Worm (Caenorhabditis elegans): ENCODE data around the gene srt-17.

The srt-17 gene

DNA sequence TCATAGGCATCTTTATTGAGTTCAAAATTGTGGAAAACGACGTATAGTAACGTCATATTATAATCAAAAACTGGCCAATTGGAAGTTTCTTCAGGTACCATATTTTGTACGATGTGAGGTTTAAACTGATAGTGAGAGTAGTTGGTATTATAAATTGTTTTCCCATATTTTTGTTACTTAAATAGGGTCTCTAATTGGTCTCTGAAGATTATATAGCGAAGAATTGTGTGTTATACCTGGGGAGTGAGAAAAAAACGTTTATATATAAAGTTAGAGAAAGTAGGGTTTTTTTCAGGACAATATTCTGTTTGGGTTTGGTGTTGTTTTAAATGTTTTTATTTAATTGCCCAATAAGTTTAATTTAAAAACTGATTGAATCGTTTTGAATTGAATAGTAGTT lies at the start of gene srt-17:
srt-17 (minus strand) TSS at position 101 of the 400 bp plus-strand sequence.
- TF ChIP-seq ets-7 (tag; optimal IDR thresholded peaks at IDR 0.05) (no peak), aly-1 (tag; optimal IDR thresholded peaks at IDR 0.05) (no peak), flt-1 (GFP tag; IDR thresholded peaks at IDR 0.05) (no peak), F13C5.2 (tag; optimal IDR thresholded peaks at IDR 0.05) (no peak), pes-1 (GFP tag; IDR thresholded peaks at IDR 0.05) (no peak), sea-1 (GFP tag; conservative IDR thresholded peaks at IDR 0.05) (no peak), tbx-11 (GFP tag; IDR thresholded peaks at IDR 0.05) (no peak), hmg-4 (GFP tag; optimal IDR thresholded peaks at IDR 0.05) (no peak), ama-1 (optimal IDR thresholded peaks at IDR 0.05) (no peak), tbx-37 (GFP tag; conservative IDR thresholded peaks at IDR 0.05) (no peak), ceh-36 (tag; optimal IDR thresholded peaks at IDR 0.05) (no peak), hmbx-1 (tag; optimal IDR thresholded peaks at IDR 0.05) (no peak), scrt-1 (GFP tag; IDR thresholded peaks at IDR 0.05) (no peak), tra-4 (tag; optimal IDR thresholded peaks at IDR 0.05) (no peak), B0310.2 (tag; optimal IDR thresholded peaks at IDR 0.05) (no peak)

- TF ChIP-seq tra-4 (tag; optimal IDR thresholded peaks at IDR 0.05) (no peak), B0310.2 (tag; optimal IDR thresholded peaks at IDR 0.05) (no peak), hmbx-1 (tag; optimal IDR thresholded peaks at IDR 0.05) (no peak), hnd-1 (tag; optimal IDR thresholded peaks at IDR 0.05) (no peak), ama-1 (optimal IDR thresholded peaks at IDR 0.05) (no peak), ceh-36 (tag; optimal IDR thresholded peaks at IDR 0.05) (no peak), pes-1 (GFP tag; IDR thresholded peaks at IDR 0.05) (no peak), flt-1 (GFP tag; IDR thresholded peaks at IDR 0.05) (no peak), sea-1 (GFP tag; conservative IDR thresholded peaks at IDR 0.05) (no peak), ceh-13 (GFP tag; optimal IDR thresholded peaks at IDR 0.05) (no peak), hmg-4 (GFP tag; optimal IDR thresholded peaks at IDR 0.05) (no peak), ets-7 (tag; optimal IDR thresholded peaks at IDR 0.05) (no peak), F13C5.2 (tag; optimal IDR thresholded peaks at IDR 0.05) (no peak), tbx-11 (GFP tag; IDR thresholded peaks at IDR 0.05) (no peak), tbx-37 (GFP tag; conservative IDR thresholded peaks at IDR 0.05) (no peak), aly-1 (tag; optimal IDR thresholded peaks at IDR 0.05) (no peak)
Observed at ce11 chrV:674213-674612, 49.4 kb upstream of the srt-17 start, which contains the start of gene sru-25. TSS of gene sru-25 (minus strand) at chrV:674313.

DNA sequence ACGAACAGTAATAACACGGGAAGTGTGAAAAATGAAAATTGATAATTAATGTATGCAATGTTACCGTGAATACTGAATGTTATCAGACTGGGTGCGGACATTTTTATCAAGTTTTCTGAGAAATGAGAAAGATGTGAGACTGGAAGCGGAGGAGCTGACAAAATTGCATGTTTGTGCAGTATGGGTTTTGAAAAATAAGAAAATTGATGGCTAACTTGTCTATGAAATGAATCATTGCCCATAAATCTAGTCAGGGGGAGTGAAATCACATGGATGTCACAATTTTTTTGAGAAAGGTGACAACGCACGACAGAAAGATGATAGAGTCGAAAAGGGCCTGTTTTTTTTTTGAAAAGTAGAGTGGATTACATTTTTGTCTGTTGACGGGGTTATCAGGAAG lies 46.5 kb upstream of the srt-17 start, which contains the start of gene sru-24:
sru-24 (minus strand) TSS at position 101 of the 400 bp plus-strand sequence.
- TF ChIP-seq B0310.2 (tag; optimal IDR thresholded peaks at IDR 0.05), result no peak
- TF ChIP-seq hnd-1 (tag; optimal IDR thresholded peaks at IDR 0.05), result no peak
- no peak for TF ChIP-seq ceh-13 (GFP tag; optimal IDR thresholded peaks at IDR 0.05)
- TF ChIP-seq hmbx-1 (tag; optimal IDR thresholded peaks at IDR 0.05), result no peak
- no peak for TF ChIP-seq ceh-36 (tag; optimal IDR thresholded peaks at IDR 0.05)
- TF ChIP-seq ama-1 (optimal IDR thresholded peaks at IDR 0.05), result no peak
- no peak for TF ChIP-seq ets-7 (tag; optimal IDR thresholded peaks at IDR 0.05)
- TF ChIP-seq tra-4 (tag; optimal IDR thresholded peaks at IDR 0.05), result no peak
- no peak for TF ChIP-seq tbx-37 (GFP tag; conservative IDR thresholded peaks at IDR 0.05)
- TF ChIP-seq flt-1 (GFP tag; IDR thresholded peaks at IDR 0.05), result no peak
- no peak for TF ChIP-seq pes-1 (GFP tag; IDR thresholded peaks at IDR 0.05)
- TF ChIP-seq aly-1 (tag; optimal IDR thresholded peaks at IDR 0.05), result no peak
- TF ChIP-seq sea-1 (GFP tag; conservative IDR thresholded peaks at IDR 0.05), result no peak
- no peak for TF ChIP-seq scrt-1 (GFP tag; IDR thresholded peaks at IDR 0.05)

- TF ChIP-seq tbx-11 (GFP tag; IDR thresholded peaks at IDR 0.05), result no peak
- no peak for TF ChIP-seq ets-7 (tag; optimal IDR thresholded peaks at IDR 0.05)
- TF ChIP-seq pes-1 (GFP tag; IDR thresholded peaks at IDR 0.05), result no peak
- no peak for TF ChIP-seq hmbx-1 (tag; optimal IDR thresholded peaks at IDR 0.05)
- TF ChIP-seq F13C5.2 (tag; optimal IDR thresholded peaks at IDR 0.05), result no peak
- no peak for TF ChIP-seq tra-4 (tag; optimal IDR thresholded peaks at IDR 0.05)
- no peak for TF ChIP-seq scrt-1 (GFP tag; IDR thresholded peaks at IDR 0.05)
- TF ChIP-seq B0310.2 (tag; optimal IDR thresholded peaks at IDR 0.05), result no peak
- no peak for TF ChIP-seq ceh-36 (tag; optimal IDR thresholded peaks at IDR 0.05)
- no peak for TF ChIP-seq aly-1 (tag; optimal IDR thresholded peaks at IDR 0.05)
- TF ChIP-seq sea-1 (GFP tag; conservative IDR thresholded peaks at IDR 0.05), result no peak
- no peak for TF ChIP-seq hmg-4 (GFP tag; optimal IDR thresholded peaks at IDR 0.05)
- TF ChIP-seq ama-1 (optimal IDR thresholded peaks at IDR 0.05), result no peak
- TF ChIP-seq ceh-13 (GFP tag; optimal IDR thresholded peaks at IDR 0.05), result no peak
- TF ChIP-seq flt-1 (GFP tag; IDR thresholded peaks at IDR 0.05), result no peak
- no peak for TF ChIP-seq tbx-37 (GFP tag; conservative IDR thresholded peaks at IDR 0.05)
- TF ChIP-seq hnd-1 (tag; optimal IDR thresholded peaks at IDR 0.05), result no peak
Observed at ce11 chrV:667459-667858, 42.6 kb upstream of the srt-17 start, which contains the start of gene nhr-180. TSS of gene nhr-180 (minus strand) at chrV:667510.

ce11 chrV:664337-664847 lies 39.6 kb upstream of the srt-17 start, which contains the start of the genes F31F4.11 and srh-266:
TSS of gene F31F4.11 (minus strand) at chrV:664437.
TSS of gene srh-266 (plus strand) at chrV:664797.
- TF ChIP-seq ets-7 (tag; optimal IDR thresholded peaks at IDR 0.05), result no peak
- TF ChIP-seq ceh-36 (tag; optimal IDR thresholded peaks at IDR 0.05), result no peak
- TF ChIP-seq aly-1 (tag; optimal IDR thresholded peaks at IDR 0.05), result no peak
- no peak for TF ChIP-seq flt-1 (GFP tag; IDR thresholded peaks at IDR 0.05)

DNA sequence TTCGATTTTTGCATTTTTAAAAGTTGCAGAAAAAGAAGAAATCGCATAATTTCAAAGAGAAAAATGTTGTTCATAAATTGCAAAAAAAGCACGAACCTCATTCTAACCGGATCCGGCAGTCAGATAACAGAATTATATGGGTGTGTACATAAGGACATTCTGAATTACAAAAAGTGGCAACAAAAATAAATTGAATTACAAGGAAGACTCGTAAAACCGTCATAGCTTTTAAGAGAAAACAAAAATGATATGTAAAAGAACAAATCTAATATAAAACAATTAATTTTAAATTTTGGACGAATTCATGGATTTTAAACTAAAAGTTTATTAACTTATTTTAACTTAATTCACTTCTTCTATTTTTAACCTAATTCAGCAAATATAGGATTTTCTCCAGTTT lies 35.4 kb upstream of the srt-17 start, which contains the start of gene F31F4.17:
F31F4.17 (minus strand) TSS at position 101 of the 400 bp plus-strand sequence.
- no peak for TF ChIP-seq hmg-4 (GFP tag; optimal IDR thresholded peaks at IDR 0.05)

DNA sequence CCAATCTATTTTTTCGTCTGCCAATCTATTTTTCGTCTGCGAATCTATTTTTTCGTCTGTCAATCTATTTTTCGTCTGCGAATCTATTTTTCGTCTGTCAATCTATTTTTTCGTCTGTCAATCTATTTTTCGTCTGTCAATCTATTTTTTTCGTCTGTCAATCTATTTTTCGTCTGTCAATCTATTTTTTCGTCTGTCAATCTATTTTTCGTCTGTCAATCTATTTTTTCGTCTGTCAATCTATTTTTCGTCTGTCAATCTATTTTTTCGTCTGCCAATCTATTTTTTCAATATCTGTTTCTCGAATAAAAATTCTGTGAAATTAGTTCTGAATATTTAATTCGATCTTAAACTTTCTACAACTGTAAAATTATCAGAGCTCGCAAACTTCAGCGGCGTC lies 33.3 kb upstream of the srt-17 start:
- TF ChIP-seq tbx-37 (GFP tag; conservative IDR thresholded peaks at IDR 0.05) (peak; percentile 75), tbx-11 (GFP tag; IDR thresholded peaks at IDR 0.05) (peak; percentile 45; the same call in 1 of the 2 replicates)

DNA sequence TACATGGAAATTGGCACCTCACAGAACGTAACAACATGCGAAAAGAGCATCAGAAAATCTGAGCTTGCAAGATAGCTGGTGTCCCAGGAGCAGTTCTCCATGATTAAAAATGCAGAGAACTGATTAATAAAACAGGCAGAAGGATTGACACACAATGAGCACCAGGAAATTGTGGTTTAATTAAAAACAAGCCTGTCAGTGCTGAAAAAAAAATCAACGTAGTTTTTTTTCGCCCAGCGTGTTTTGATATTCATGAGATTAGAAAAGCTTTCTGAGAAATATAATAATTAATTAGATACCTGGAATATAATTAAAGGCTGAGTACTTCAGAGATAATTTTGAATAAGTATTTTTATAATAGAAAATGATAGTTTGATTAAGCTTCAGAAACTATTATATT lies 32.9 kb upstream of the srt-17 start, which contains the start of gene srh-246:
srh-246 (minus strand) TSS at position 101 of the 400 bp plus-strand sequence.
- TF ChIP-seq tra-4 (tag; optimal IDR thresholded peaks at IDR 0.05), result no peak
- TF ChIP-seq hmbx-1 (tag; optimal IDR thresholded peaks at IDR 0.05), result no peak
- TF ChIP-seq tbx-11 (GFP tag; IDR thresholded peaks at IDR 0.05), result no peak
- TF ChIP-seq hnd-1 (tag; optimal IDR thresholded peaks at IDR 0.05), result no peak
- no peak for TF ChIP-seq tbx-37 (GFP tag; conservative IDR thresholded peaks at IDR 0.05)
- no peak for TF ChIP-seq ceh-36 (tag; optimal IDR thresholded peaks at IDR 0.05)
